Worm (Caenorhabditis elegans): Measurements from ENCODE around the gene srbc-27.
"Not testable (repeated sequence)": the region's sequence is repeated elsewhere in the genome, so short reads cannot be mapped to it uniquely, and the experiment has no call there.

srbc-27 gene

ce11 chrV:17430903-17431302, at the start of gene srbc-27:
TSS of gene srbc-27 (plus strand) at chrV:17431203.
- TF ChIP-seq flt-1 (GFP tag; IDR thresholded peaks at IDR 0.05) (no peak), tab-1 (GFP tag; IDR thresholded peaks at IDR 0.05) (no peak), ztf-23 (GFP tag; IDR thresholded peaks at IDR 0.05) (no peak), klf-2 (GFP tag; conservative IDR thresholded peaks at IDR 0.05) (no peak), ref-1 (GFP tag; conservative IDR thresholded peaks at IDR 0.05) (no peak), med-1 (GFP tag; optimal IDR thresholded peaks at IDR 0.05; ENCODE audit: insufficient read depth) (no peak), cog-1 (tag; optimal IDR thresholded peaks at IDR 0.05) (no peak), T22C8.4 (GFP tag; IDR thresholded peaks at IDR 0.05) (no peak), ztf-29 (GFP tag; IDR thresholded peaks at IDR 0.05) (no peak)

- TF ChIP-seq flt-1 (GFP tag; IDR thresholded peaks at IDR 0.05) (no peak), cog-1 (tag; optimal IDR thresholded peaks at IDR 0.05) (no peak), ztf-29 (GFP tag; IDR thresholded peaks at IDR 0.05) (no peak), med-1 (GFP tag; optimal IDR thresholded peaks at IDR 0.05; ENCODE audit: insufficient read depth) (no peak), ztf-23 (GFP tag; IDR thresholded peaks at IDR 0.05) (no peak), tab-1 (GFP tag; IDR thresholded peaks at IDR 0.05) (no peak), ref-1 (GFP tag; conservative IDR thresholded peaks at IDR 0.05) (no peak), T22C8.4 (GFP tag; IDR thresholded peaks at IDR 0.05) (no peak), klf-2 (GFP tag; conservative IDR thresholded peaks at IDR 0.05) (no peak)
Observed at ce11 chrV:17395374-17395773, 35.6 kb upstream of the srbc-27 start, which contains the start of gene srh-120. TSS of gene srh-120 (plus strand) at chrV:17395674.

- TF ChIP-seq tab-1 (GFP tag; IDR thresholded peaks at IDR 0.05); cog-1 (tag; optimal IDR thresholded peaks at IDR 0.05); T22C8.4 (GFP tag; IDR thresholded peaks at IDR 0.05): not testable (repeated sequence)
Observed at ce11 chrV:17409955-17410354, 21.0 kb upstream of the srbc-27 start, which contains the start of gene srh-132. TSS of gene srh-132 (plus strand) at chrV:17410255.

ce11 chrV:17414951-17415350, 16.1 kb upstream of the srbc-27 start, which contains the start of gene T27C5.12:
TSS of gene T27C5.12 (plus strand) at chrV:17415251.
- no peak for TF ChIP-seq ref-1 (GFP tag; conservative IDR thresholded peaks at IDR 0.05)
- TF ChIP-seq ztf-23 (GFP tag; IDR thresholded peaks at IDR 0.05), result no peak
- TF ChIP-seq cog-1 (tag; optimal IDR thresholded peaks at IDR 0.05), result no peak
- TF ChIP-seq med-1 (GFP tag; optimal IDR thresholded peaks at IDR 0.05; ENCODE audit: insufficient read depth), result no peak
- TF ChIP-seq klf-2 (GFP tag; conservative IDR thresholded peaks at IDR 0.05), result no peak
- TF ChIP-seq ztf-29 (GFP tag; IDR thresholded peaks at IDR 0.05), result no peak
- TF ChIP-seq T22C8.4 (GFP tag; IDR thresholded peaks at IDR 0.05), result no peak
- TF ChIP-seq flt-1 (GFP tag; IDR thresholded peaks at IDR 0.05), result no peak
- TF ChIP-seq tab-1 (GFP tag; IDR thresholded peaks at IDR 0.05), result no peak

- TF ChIP-seq T22C8.4 (GFP tag; IDR thresholded peaks at IDR 0.05), result no peak
- TF ChIP-seq ref-1 (GFP tag; conservative IDR thresholded peaks at IDR 0.05), result no peak
- no peak for TF ChIP-seq cog-1 (tag; optimal IDR thresholded peaks at IDR 0.05)
- no peak for TF ChIP-seq ztf-29 (GFP tag; IDR thresholded peaks at IDR 0.05)
- no peak for TF ChIP-seq ztf-23 (GFP tag; IDR thresholded peaks at IDR 0.05)
- TF ChIP-seq flt-1 (GFP tag; IDR thresholded peaks at IDR 0.05), result no peak
- no peak for TF ChIP-seq tab-1 (GFP tag; IDR thresholded peaks at IDR 0.05)
- TF ChIP-seq klf-2 (GFP tag; conservative IDR thresholded peaks at IDR 0.05), result no peak
- TF ChIP-seq med-1 (GFP tag; optimal IDR thresholded peaks at IDR 0.05; ENCODE audit: insufficient read depth), result no peak
Observed at ce11 chrV:17416833-17417232, 14.2 kb upstream of the srbc-27 start, which contains the start of gene clc-21. TSS of gene clc-21 (plus strand) at chrV:17417133.

- TF ChIP-seq T22C8.4 (GFP tag; IDR thresholded peaks at IDR 0.05) (no peak), ref-1 (GFP tag; conservative IDR thresholded peaks at IDR 0.05) (no peak), ztf-29 (GFP tag; IDR thresholded peaks at IDR 0.05) (no peak), flt-1 (GFP tag; IDR thresholded peaks at IDR 0.05) (no peak), med-1 (GFP tag; optimal IDR thresholded peaks at IDR 0.05; ENCODE audit: insufficient read depth) (no peak), ztf-23 (GFP tag; IDR thresholded peaks at IDR 0.05) (no peak), klf-2 (GFP tag; conservative IDR thresholded peaks at IDR 0.05) (no peak), tab-1 (GFP tag; IDR thresholded peaks at IDR 0.05) (no peak), cog-1 (tag; optimal IDR thresholded peaks at IDR 0.05) (no peak)
Observed at ce11 chrV:17429262-17429661, 1.7 kb upstream of the srbc-27 start.

ce11 chrV:17430066-17430465, 937 bp upstream of the srbc-27 start, which contains the start of gene T27C5.10:
TSS of gene T27C5.10 (minus strand) at chrV:17430166.
- TF ChIP-seq cog-1 (tag; optimal IDR thresholded peaks at IDR 0.05) (no peak), med-1 (GFP tag; optimal IDR thresholded peaks at IDR 0.05; ENCODE audit: insufficient read depth) (no peak), T22C8.4 (GFP tag; IDR thresholded peaks at IDR 0.05) (no peak), klf-2 (GFP tag; conservative IDR thresholded peaks at IDR 0.05) (no peak), tab-1 (GFP tag; IDR thresholded peaks at IDR 0.05) (no peak), ztf-23 (GFP tag; IDR thresholded peaks at IDR 0.05) (no peak), ref-1 (GFP tag; conservative IDR thresholded peaks at IDR 0.05) (no peak), ztf-29 (GFP tag; IDR thresholded peaks at IDR 0.05) (no peak), flt-1 (GFP tag; IDR thresholded peaks at IDR 0.05) (no peak)

ce11 chrV:17436492-17436891, 5.5 kb downstream of the srbc-27 start, which contains the start of gene F20E11.18:
TSS of gene F20E11.18 (minus strand) at chrV:17436592.
- no peak for TF ChIP-seq ztf-29 (GFP tag; IDR thresholded peaks at IDR 0.05)
- no peak for TF ChIP-seq ref-1 (GFP tag; conservative IDR thresholded peaks at IDR 0.05)
- TF ChIP-seq klf-2 (GFP tag; conservative IDR thresholded peaks at IDR 0.05), result no peak
- no peak for TF ChIP-seq tab-1 (GFP tag; IDR thresholded peaks at IDR 0.05)
- TF ChIP-seq flt-1 (GFP tag; IDR thresholded peaks at IDR 0.05), result no peak

ce11 chrV:17438317-17438716, 7.3 kb downstream of the srbc-27 start, which contains the start of gene srsx-2:
TSS of gene srsx-2 (minus strand) at chrV:17438417.
- TF ChIP-seq med-1 (GFP tag; optimal IDR thresholded peaks at IDR 0.05; ENCODE audit: insufficient read depth) (no peak), klf-2 (GFP tag; conservative IDR thresholded peaks at IDR 0.05) (no peak), tab-1 (GFP tag; IDR thresholded peaks at IDR 0.05) (no peak), ztf-29 (GFP tag; IDR thresholded peaks at IDR 0.05) (no peak), ztf-23 (GFP tag; IDR thresholded peaks at IDR 0.05) (no peak), ref-1 (GFP tag; conservative IDR thresholded peaks at IDR 0.05) (no peak), flt-1 (GFP tag; IDR thresholded peaks at IDR 0.05) (no peak), T22C8.4 (GFP tag; IDR thresholded peaks at IDR 0.05) (no peak), cog-1 (tag; optimal IDR thresholded peaks at IDR 0.05) (no peak)

- TF ChIP-seq T22C8.4 (GFP tag; IDR thresholded peaks at IDR 0.05) (no peak), klf-2 (GFP tag; conservative IDR thresholded peaks at IDR 0.05) (no peak), tab-1 (GFP tag; IDR thresholded peaks at IDR 0.05) (no peak), med-1 (GFP tag; optimal IDR thresholded peaks at IDR 0.05; ENCODE audit: insufficient read depth) (no peak), ztf-29 (GFP tag; IDR thresholded peaks at IDR 0.05) (no peak), cog-1 (tag; optimal IDR thresholded peaks at IDR 0.05) (no peak), ztf-23 (GFP tag; IDR thresholded peaks at IDR 0.05) (no peak), ref-1 (GFP tag; conservative IDR thresholded peaks at IDR 0.05) (no peak), flt-1 (GFP tag; IDR thresholded peaks at IDR 0.05) (no peak)
Observed at ce11 chrV:17439406-17439805, 8.4 kb downstream of the srbc-27 start, which contains the start of gene srh-154. TSS of gene srh-154 (plus strand) at chrV:17439706.

Data from whole organism, midembryonic.